Fruit fly (Drosophila melanogaster): ENCODE data around the gene PRL-1.

The PRL-1 gene

dm6 chr2L:16251598-16252131 lies 5.7 kb downstream of the PRL-1 start, which contains the start of gene CG46309 (continued):
- TF ChIP-seq CG8319 (GFP tag; optimal IDR thresholded peaks at IDR 0.05) (no peak), CG11294 (GFP tag; IDR thresholded peaks at IDR 0.05) (no peak), topi (GFP tag; optimal IDR thresholded peaks at IDR 0.05) (peak; percentile 53), CG10669 (GFP tag; optimal IDR thresholded peaks at IDR 0.05) (no peak), CG10631 (GFP tag; optimal IDR thresholded peaks at IDR 0.05) (no peak), CG6792 (GFP tag; optimal IDR thresholded peaks at IDR 0.05) (no peak), Sox14 (GFP tag; optimal IDR thresholded peaks at IDR 0.05) (peak; percentile 53), eg (GFP tag; IDR thresholded peaks at IDR 0.05) (no peak), Gug (GFP tag; IDR thresholded peaks at IDR 0.05) (no peak), Lpt (GFP tag; optimal IDR thresholded peaks at IDR 0.05) (peak; percentile 8), Met (GFP tag; optimal IDR thresholded peaks at IDR 0.05) (peak; percentile 32), Hr39 (GFP tag; optimal IDR thresholded peaks at IDR 0.05) (peak; percentile 61), Sox15 (GFP tag; optimal IDR thresholded peaks at IDR 0.05) (no peak)

dm6 chr2L:16241639-16242038 lies 15.8 kb downstream of the PRL-1 start, which contains the start of gene CG42818:
TSS of gene CG42818 (plus strand) at chr2L:16241939.
- TF ChIP-seq Ets96B (tag; optimal IDR thresholded peaks at IDR 0.05) (no peak), Lpt (GFP tag; optimal IDR thresholded peaks at IDR 0.05) (no peak), lz (GFP tag; optimal IDR thresholded peaks at IDR 0.05) (no peak), dac (GFP tag; optimal IDR thresholded peaks at IDR 0.05) (no peak), Gug (GFP tag; IDR thresholded peaks at IDR 0.05) (no peak), CG3032 (tag; optimal IDR thresholded peaks at IDR 0.05) (no peak), ss (GFP tag; optimal IDR thresholded peaks at IDR 0.05) (no peak), CG11762 (GFP tag; optimal IDR thresholded peaks at IDR 0.05; ENCODE audit: insufficient read depth) (no peak), topi (GFP tag; optimal IDR thresholded peaks at IDR 0.05) (no peak)

dm6 chr2L:16234817-16235216 lies 22.6 kb downstream of the PRL-1 start:
- TF ChIP-seq eg (GFP tag; IDR thresholded peaks at IDR 0.05): no peak
- no peak for TF ChIP-seq Eip75B (GFP tag; optimal IDR thresholded peaks at IDR 0.05)
- no peak for TF ChIP-seq Sox14 (GFP tag; optimal IDR thresholded peaks at IDR 0.05)
- TF ChIP-seq CG34406 (GFP tag; optimal IDR thresholded peaks at IDR 0.05): no peak
- no peak for TF ChIP-seq Ets21C (GFP tag; optimal IDR thresholded peaks at IDR 0.05)
- TF ChIP-seq CG16779 (tag; optimal IDR thresholded peaks at IDR 0.05): no peak
- no peak for TF ChIP-seq CG9139 (GFP tag; optimal IDR thresholded peaks at IDR 0.05)
- TF ChIP-seq topi (GFP tag; optimal IDR thresholded peaks at IDR 0.05): no peak
- no peak for TF ChIP-seq CG7368 (GFP tag; optimal IDR thresholded peaks at IDR 0.05)
- TF ChIP-seq CG6854 (GFP tag; optimal IDR thresholded peaks at IDR 0.05): no peak
- no peak for TF ChIP-seq cyc (GFP tag; optimal IDR thresholded peaks at IDR 0.05)
- TF ChIP-seq fd59A (GFP tag; optimal IDR thresholded peaks at IDR 0.05): no peak
- no peak for TF ChIP-seq Sox15 (GFP tag; optimal IDR thresholded peaks at IDR 0.05)
- TF ChIP-seq CG8319 (GFP tag; optimal IDR thresholded peaks at IDR 0.05): no peak
- TF ChIP-seq CG11762 (GFP tag; optimal IDR thresholded peaks at IDR 0.05; ENCODE audit: insufficient read depth): no peak
- TF ChIP-seq Ets96B (tag; optimal IDR thresholded peaks at IDR 0.05): no peak
- no peak for TF ChIP-seq CG11294 (GFP tag; IDR thresholded peaks at IDR 0.05)

dm6 chr2L:16231265-16231664 lies 26.1 kb downstream of the PRL-1 start, which contains the start of gene Ca-Ma2d:
TSS of gene Ca-Ma2d (plus strand) at chr2L:16231475.
- TF ChIP-seq Eip78C (GFP tag): peak; percentile 30
- no peak for TF ChIP-seq ss (GFP tag; optimal IDR thresholded peaks at IDR 0.05)

- TF ChIP-seq esn (GFP tag; optimal IDR thresholded peaks at IDR 0.05): no peak
- peak; percentile 35 for TF ChIP-seq svp (GFP tag)
These were observed 33.4 kb downstream of the PRL-1 start for dm6 chr2L:16223981-16224380.

dm6 chr2L:16216298-16216697 lies 41.1 kb downstream of the PRL-1 start:
- TF ChIP-seq CG3919 (GFP tag; optimal IDR thresholded peaks at IDR 0.05) (no peak), Sox14 (GFP tag; optimal IDR thresholded peaks at IDR 0.05) (no peak), salr (GFP tag; optimal IDR thresholded peaks at IDR 0.05) (no peak), CG11294 (GFP tag; IDR thresholded peaks at IDR 0.05) (no peak), CG16779 (tag; optimal IDR thresholded peaks at IDR 0.05) (no peak), svp (GFP tag) (no peak), CG6163 (GFP tag; IDR thresholded peaks at IDR 0.05) (no peak), Sox102F (GFP tag; optimal IDR thresholded peaks at IDR 0.05) (no peak), dac (GFP tag; optimal IDR thresholded peaks at IDR 0.05) (no peak), CG34406 (GFP tag; optimal IDR thresholded peaks at IDR 0.05) (no peak), CG6276 (GFP tag; optimal IDR thresholded peaks at IDR 0.05) (no peak), topi (GFP tag; optimal IDR thresholded peaks at IDR 0.05) (no peak), CG10669 (GFP tag; optimal IDR thresholded peaks at IDR 0.05) (no peak), Blimp-1 (GFP tag; optimal IDR thresholded peaks at IDR 0.05) (no peak), Smox (GFP tag; optimal IDR thresholded peaks at IDR 0.05) (no peak), Gug (GFP tag; IDR thresholded peaks at IDR 0.05) (no peak), fd59A (GFP tag; optimal IDR thresholded peaks at IDR 0.05) (no peak), Sox15 (GFP tag; optimal IDR thresholded peaks at IDR 0.05) (no peak)
